Worm (Caenorhabditis elegans): ENCODE measurements around the gene F52C12.2.

The F52C12.2 gene

ce11 chrIV:1908921-1909320, 44.5 kb upstream of the F52C12.2 start:
- TF ChIP-seq nhr-77 (tag; optimal IDR thresholded peaks at IDR 0.05) (no peak), Y55F3AM.14 (GFP tag; optimal IDR thresholded peaks at IDR 0.05) (no peak), egl-27 (tag; optimal IDR thresholded peaks at IDR 0.05) (no peak), lin-13 (GFP tag; optimal IDR thresholded peaks at IDR 0.05) (no peak), gmeb-1 (tag; optimal IDR thresholded peaks at IDR 0.05) (no peak), C34F6.9 (tag; optimal IDR thresholded peaks at IDR 0.05) (no peak)

ce11 chrIV:1911273-1911672, 42.1 kb upstream of the F52C12.2 start:
- peak; percentile 94 for TF ChIP-seq nhr-23 (tag; optimal IDR thresholded peaks at IDR 0.05)
- TF ChIP-seq aly-2 (tag; optimal IDR thresholded peaks at IDR 0.05) = no peak
- peak; percentile 27 for TF ChIP-seq egl-27 (tag; optimal IDR thresholded peaks at IDR 0.05)
- no peak for TF ChIP-seq lin-11 (tag; optimal IDR thresholded peaks at IDR 0.05)
- TF ChIP-seq elt-1 (tag; optimal IDR thresholded peaks at IDR 0.05) = peak; percentile 98
- TF ChIP-seq lin-39 (tag; optimal IDR thresholded peaks at IDR 0.05) = no peak
- no peak for TF ChIP-seq crh-2 (tag; optimal IDR thresholded peaks at IDR 0.05)
- no peak for TF ChIP-seq mdl-1 (tag; optimal IDR thresholded peaks at IDR 0.05)
- TF ChIP-seq sma-9 (GFP tag; optimal IDR thresholded peaks at IDR 0.05) = peak; percentile 18
- TF ChIP-seq sma-9 (tag; optimal IDR thresholded peaks at IDR 0.05) = no peak
- TF ChIP-seq ceh-16 (tag; optimal IDR thresholded peaks at IDR 0.05) = peak; percentile 90

- TF ChIP-seq lin-11 (tag; optimal IDR thresholded peaks at IDR 0.05) (no peak), ztf-11 (tag; optimal IDR thresholded peaks at IDR 0.05) (no peak), elt-1 (tag; optimal IDR thresholded peaks at IDR 0.05) (peak; percentile 87), nhr-23 (tag; optimal IDR thresholded peaks at IDR 0.05) (peak; percentile 86)
These were observed 38.5 kb upstream of the F52C12.2 start for ce11 chrIV:1914900-1915299.

ce11 chrIV:1915549-1915948, 37.8 kb upstream of the F52C12.2 start:
- TF ChIP-seq skn-1 (tag; optimal IDR thresholded peaks at IDR 0.05) (no peak), gmeb-1 (tag; optimal IDR thresholded peaks at IDR 0.05) (no peak), sma-9 (GFP tag; optimal IDR thresholded peaks at IDR 0.05) (no peak), sma-9 (tag; optimal IDR thresholded peaks at IDR 0.05) (no peak), nhr-10 (tag; optimal IDR thresholded peaks at IDR 0.05) (no peak), aly-2 (tag; optimal IDR thresholded peaks at IDR 0.05) (no peak), elt-1 (tag; optimal IDR thresholded peaks at IDR 0.05) (no peak), unc-62 (GFP tag; optimal IDR thresholded peaks at IDR 0.05) (no peak), ceh-16 (tag; optimal IDR thresholded peaks at IDR 0.05) (no peak), ama-1 (optimal IDR thresholded peaks at IDR 0.05) (no peak)

ce11 chrIV:1916247-1916646, 37.1 kb upstream of the F52C12.2 start:
- no peak for TF ChIP-seq mdl-1 (tag; optimal IDR thresholded peaks at IDR 0.05)
- TF ChIP-seq Y55F3AM.14 (GFP tag; optimal IDR thresholded peaks at IDR 0.05) = no peak
- no peak for TF ChIP-seq peb-1 (tag; optimal IDR thresholded peaks at IDR 0.05)
- no peak for TF ChIP-seq mbf-1 (tag; optimal IDR thresholded peaks at IDR 0.05)
- no peak for TF ChIP-seq ztf-1 (GFP tag; conservative IDR thresholded peaks at IDR 0.05)
- TF ChIP-seq gmeb-1 (tag; optimal IDR thresholded peaks at IDR 0.05) = no peak
- TF ChIP-seq lin-39 (tag; optimal IDR thresholded peaks at IDR 0.05) = no peak
- no peak for TF ChIP-seq nhr-12 (tag; optimal IDR thresholded peaks at IDR 0.05)
- no peak for TF ChIP-seq ztf-11 (tag; optimal IDR thresholded peaks at IDR 0.05)
- no peak for TF ChIP-seq alr-1 (tag; optimal IDR thresholded peaks at IDR 0.05)
- no peak for TF ChIP-seq F13H6.1 (tag; optimal IDR thresholded peaks at IDR 0.05)
- TF ChIP-seq mab-5 (tag; optimal IDR thresholded peaks at IDR 0.05) = no peak
- TF ChIP-seq sem-4 (tag; optimal IDR thresholded peaks at IDR 0.05) = no peak
- no peak for TF ChIP-seq dmd-4 (tag; optimal IDR thresholded peaks at IDR 0.05)
- no peak for TF ChIP-seq nhr-23 (tag; optimal IDR thresholded peaks at IDR 0.05)
- TF ChIP-seq lin-13 (GFP tag; optimal IDR thresholded peaks at IDR 0.05) = no peak
- TF ChIP-seq lsy-2 (tag; optimal IDR thresholded peaks at IDR 0.05) = no peak
- TF ChIP-seq nhr-25 (tag; optimal IDR thresholded peaks at IDR 0.05) = no peak
- TF ChIP-seq ceh-16 (tag; optimal IDR thresholded peaks at IDR 0.05) = no peak
- TF ChIP-seq ama-1 (optimal IDR thresholded peaks at IDR 0.05) = no peak

- TF ChIP-seq skn-1 (tag; optimal IDR thresholded peaks at IDR 0.05) = no peak
- TF ChIP-seq lin-11 (tag; optimal IDR thresholded peaks at IDR 0.05) = no peak
- no peak for TF ChIP-seq nhr-21 (tag; optimal IDR thresholded peaks at IDR 0.05)
- no peak for TF ChIP-seq gmeb-1 (tag; optimal IDR thresholded peaks at IDR 0.05)
- no peak for TF ChIP-seq ZK546.5 (tag; optimal IDR thresholded peaks at IDR 0.05)
- peak; percentile 6 for TF ChIP-seq unc-55 (GFP tag; optimal IDR thresholded peaks at IDR 0.05)
These were observed 35.6 kb upstream of the F52C12.2 start, which contains the start of gene elt-6 for ce11 chrIV:1917819-1918218. Gene elt-6 (plus strand): TSS chrIV:1917977.
